Fruit fly (Drosophila melanogaster): ENCODE results near the gene Jig.

Jig gene

DNA sequence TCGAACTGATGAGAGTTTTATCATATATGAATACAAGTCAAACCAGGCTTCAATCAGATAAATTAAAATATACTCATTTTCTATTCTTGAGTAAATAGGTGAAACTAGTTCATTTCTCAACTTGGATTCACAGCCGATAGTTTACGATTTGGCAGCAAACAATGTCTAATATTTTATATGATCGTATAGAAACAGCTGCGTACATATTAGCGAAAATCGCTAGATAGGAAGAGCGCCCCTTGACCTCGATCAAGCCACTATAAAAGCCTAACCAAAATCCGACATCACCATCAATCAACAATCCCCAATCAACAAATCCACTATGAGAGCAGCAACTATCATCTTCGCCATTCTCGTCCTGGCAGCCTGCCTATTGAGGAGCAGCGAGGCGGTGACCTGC is 1.3 kb downstream of the Jig start, which contains the start of gene CG14851:
Gene CG14851, plus strand, starts transcription at position 301 of the 400 bp plus-strand sequence.
- TF ChIP-seq HLH4C (GFP tag; IDR thresholded peaks at IDR 0.05; ENCODE audit: partially characterized antibody) (no peak), trh (GFP tag; optimal IDR thresholded peaks at IDR 0.05) (no peak), Ets65A (GFP tag) (peak; percentile 44), pros (GFP tag; optimal IDR thresholded peaks at IDR 0.05) (no peak), HmgZ (tag; optimal IDR thresholded peaks at IDR 0.05) (no peak), otp (GFP tag; IDR thresholded peaks at IDR 0.05) (no peak), CG14965 (GFP tag; optimal IDR thresholded peaks at IDR 0.05; ENCODE audit: borderline replicate concordance) (no peak), eyg (GFP tag; optimal IDR thresholded peaks at IDR 0.05) (no peak), CG10321 (GFP tag; IDR thresholded peaks at IDR 0.05) (no peak), unc-4 (GFP tag; IDR thresholded peaks at IDR 0.05; ENCODE audit: partially characterized antibody) (no peak), en (GFP tag; optimal IDR thresholded peaks at IDR 0.05) (no peak), sc (optimal IDR thresholded peaks at IDR 0.05) (no peak), sc (GFP tag; optimal IDR thresholded peaks at IDR 0.05) (no peak), CG6813 (GFP tag; optimal IDR thresholded peaks at IDR 0.05) (no peak), lilli (GFP tag; optimal IDR thresholded peaks at IDR 0.05) (no peak), CG14860 (GFP tag; IDR thresholded peaks at IDR 0.05; ENCODE audit: partially characterized antibody) (0 out of 3 replicates have a peak, but pooled peaks have one; percentile 18)

DNA sequence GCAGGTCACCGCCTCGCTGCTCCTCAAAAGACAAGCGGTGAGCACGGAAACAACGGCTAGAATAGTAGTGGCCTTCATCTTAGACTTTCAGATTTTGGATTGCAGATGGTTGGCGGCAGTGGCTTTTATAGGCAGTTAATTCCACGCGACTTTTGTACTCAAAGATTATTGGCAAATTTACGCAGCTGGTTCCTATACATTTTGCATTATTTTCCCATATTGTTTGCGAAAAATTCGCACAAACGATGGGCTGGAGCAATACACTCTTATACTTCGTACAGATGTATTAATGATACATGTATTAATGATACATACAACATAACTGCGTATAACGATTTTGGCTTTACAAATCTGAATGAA is 4.0 kb downstream of the Jig start, which contains the start of gene CG8087:
Gene CG8087, minus strand, starts transcription at position 101 of the 360 bp plus-strand sequence.
- no peak for TF ChIP-seq CG2712 (tag; optimal IDR thresholded peaks at IDR 0.05)
- TF ChIP-seq CG30020 (tag; optimal IDR thresholded peaks at IDR 0.05) = no peak
- TF ChIP-seq Mad (GFP tag; optimal IDR thresholded peaks at IDR 0.05) = no peak
- no peak for TF ChIP-seq tx (GFP tag; optimal IDR thresholded peaks at IDR 0.05)
- no peak for TF ChIP-seq CG1602 (GFP tag; optimal IDR thresholded peaks at IDR 0.05)

DNA sequence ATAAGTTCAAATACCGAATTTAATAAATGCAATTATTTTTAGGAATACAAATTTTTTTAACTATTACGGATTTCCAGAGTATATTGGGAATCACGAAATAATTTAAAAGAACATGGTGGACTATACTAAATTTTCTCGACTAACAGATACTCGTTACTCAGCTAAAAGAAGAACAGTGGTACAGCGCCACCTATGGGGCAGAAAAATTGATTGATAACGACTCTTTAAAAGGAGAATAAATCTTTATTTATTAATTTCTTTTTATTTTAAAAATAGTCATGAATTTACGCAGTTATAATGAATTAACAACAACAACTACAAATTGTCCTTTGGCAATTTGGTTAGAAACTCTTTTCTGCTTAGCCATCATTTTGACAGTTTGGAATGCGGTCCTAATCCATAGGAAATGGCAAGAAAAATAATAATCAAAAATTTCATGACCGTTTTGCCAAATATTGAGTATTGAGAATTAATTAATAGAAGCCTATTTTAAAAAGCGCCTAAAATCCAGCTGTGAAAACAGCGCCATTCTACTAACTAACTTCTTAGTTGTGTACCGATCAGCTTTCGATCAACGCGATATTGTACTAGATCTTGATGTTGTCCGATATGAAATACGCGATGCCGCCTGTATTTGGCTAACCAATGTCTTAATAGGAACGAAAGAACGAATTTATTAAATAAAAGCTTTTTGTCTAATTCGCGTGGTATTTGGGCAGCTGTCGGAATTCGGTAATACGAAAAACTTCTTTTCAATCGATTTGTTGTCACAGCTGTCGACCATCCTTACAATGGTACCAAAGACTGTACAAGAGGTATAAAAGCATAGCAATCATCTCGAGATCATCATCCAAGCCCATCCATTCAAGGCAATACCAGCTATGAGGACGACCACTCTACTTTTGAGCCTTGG is 4.6 kb downstream of the Jig start, which contains the start of gene CG14852:
Gene CG14852, plus strand, starts transcription at position 863 of the 913 bp plus-strand sequence.
- TF ChIP-seq PHDP (tag; optimal IDR thresholded peaks at IDR 0.05) = no peak
- no peak for TF ChIP-seq Doc2 (GFP tag; IDR thresholded peaks at IDR 0.05)
- no peak for TF ChIP-seq CG32772 (GFP tag; IDR thresholded peaks at IDR 0.05)
- peak; percentile 96 for TF ChIP-seq CG18011 (GFP tag; optimal IDR thresholded peaks at IDR 0.05)
- TF ChIP-seq Med (GFP tag) = peak; percentile 21
- TF ChIP-seq CTCF (GFP tag; optimal IDR thresholded peaks at IDR 0.05) = peak; percentile 82
- TF ChIP-seq grn (GFP tag; optimal IDR thresholded peaks at IDR 0.05) = peak; percentile 6
- peak; percentile 11 for TF ChIP-seq CG8290 (GFP tag; optimal IDR thresholded peaks at IDR 0.05)
- no peak for TF ChIP-seq CG8290 (tag; optimal IDR thresholded peaks at IDR 0.05)

DNA sequence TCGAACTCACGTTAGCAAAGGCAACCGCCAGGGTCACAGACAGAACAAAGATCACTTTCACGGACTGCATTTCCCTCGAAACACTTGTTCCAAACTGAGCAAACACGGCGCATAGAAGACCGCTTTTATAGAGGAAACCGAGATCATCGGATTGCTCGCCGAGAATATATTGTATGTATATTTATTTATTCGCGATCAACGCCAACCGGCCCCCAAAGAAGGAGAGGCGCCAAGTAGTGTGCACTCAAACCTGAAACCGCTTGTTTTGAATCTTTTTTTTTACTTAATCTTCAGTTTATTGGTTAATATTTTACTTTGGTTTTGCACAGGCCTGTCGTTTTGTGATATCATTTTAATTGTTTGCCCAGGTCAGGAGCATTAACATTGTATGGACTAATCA is 6.6 kb downstream of the Jig start, which contains the start of gene CG31313:
Gene CG31313, minus strand, starts transcription at position 101 of the 400 bp plus-strand sequence.
- TF ChIP-seq CG10543 (GFP tag; optimal IDR thresholded peaks at IDR 0.05) (no peak), Mad (GFP tag; optimal IDR thresholded peaks at IDR 0.05) (no peak)

DNA sequence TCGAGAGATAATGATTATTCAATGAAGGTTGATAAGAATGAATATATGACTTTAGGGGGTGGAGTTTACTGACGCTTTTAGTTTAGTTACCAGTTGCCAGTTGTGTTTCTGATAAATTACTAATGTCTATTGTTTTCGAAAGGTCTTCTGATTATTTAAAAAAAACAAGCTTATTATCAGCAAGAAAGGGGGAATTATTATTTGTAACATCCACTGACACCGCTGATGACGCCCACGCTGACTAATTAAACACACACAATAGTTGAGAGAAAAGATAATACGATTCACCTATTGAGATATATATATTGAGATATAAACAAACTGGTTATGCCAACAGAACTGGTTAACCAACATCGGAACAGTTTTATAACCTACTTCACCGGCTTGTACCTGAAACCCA is 7.1 kb downstream of the Jig start:
- TF ChIP-seq exex (tag; optimal IDR thresholded peaks at IDR 0.05) (peak; percentile 58), h (optimal IDR thresholded peaks at IDR 0.05) (no peak)
